Fruit fly (Drosophila melanogaster) whole organism, embryonic: ENCODE measurements around the gene CG1136.

ENCODE experiments used
- ATbp ChIP-seq: fragments of 200-800 bp; sonication (Bioruptor generic); optimal IDR thresholded peaks from 2 replicates; lab custom pipeline; 2017; ENCODE audit warnings: missing biosample characterization, mild to moderate bottlenecking, missing genetic modification characterization, missing genetic modification reagents
- Adf1 ChIP-seq: fragments of 200-800 bp; sonication (Bioruptor generic); IDR thresholded peaks from 2 replicates; pipeline ENCODE4 v1.3.6; 2022; ENCODE audit warnings: missing biosample characterization, missing genetic modification characterization
- CG10654 ChIP-seq: fragments of 200-800 bp; sonication (Bioruptor generic); optimal IDR thresholded peaks from 2 replicates; lab custom pipeline; 2016; ENCODE audit warnings: missing biosample characterization, missing genetic modification characterization
- CG11398 ChIP-seq: fragments of 200-800 bp; sonication (Bioruptor generic); optimal IDR thresholded peaks from 2 replicates; lab custom pipeline; 2016; ENCODE audit warnings: missing biosample characterization, missing genetic modification characterization
- CG11456 ChIP-seq: fragments of 200-800 bp; sonication (Bioruptor generic); IDR thresholded peaks from 3 replicates; pipeline ENCODE4 v1.3.6; 2022; ENCODE audit warnings: missing biosample characterization, missing genetic modification characterization
- CG12769 ChIP-seq: fragments of 200-800 bp; sonication (Bioruptor generic); optimal IDR thresholded peaks from 2 replicates; lab custom pipeline; 2019; ENCODE audit warnings: missing biosample characterization, mild to moderate bottlenecking, missing genetic modification characterization, moderate library complexity
- CG13287 ChIP-seq: fragments of 200-800 bp; sonication (Bioruptor generic); IDR thresholded peaks from 2 replicates; pipeline ENCODE4 v1.3.6; 2022; ENCODE audit warnings: missing biosample characterization, missing genetic modification characterization; ENCODE audit not compliant: partially characterized antibody
- CG13775 ChIP-seq: fragments of 200-800 bp; sonication (Bioruptor generic); optimal IDR thresholded peaks from 3 replicates; lab custom pipeline; 2017; ENCODE audit warnings: missing biosample characterization, mild to moderate bottlenecking, missing genetic modification characterization
- CG13894 ChIP-seq: fragments of 200-800 bp; sonication (Bioruptor generic); optimal IDR thresholded peaks from 3 replicates; lab custom pipeline; 2018; ENCODE audit warnings: missing biosample characterization, mild to moderate bottlenecking, missing genetic modification characterization, moderate library complexity
- CG14860 ChIP-seq: fragments of 200-800 bp; sonication (Bioruptor generic); IDR thresholded peaks from 3 replicates; pipeline ENCODE4 v1.3.6; 2022; ENCODE audit warnings: missing biosample characterization, missing genetic modification characterization; ENCODE audit not compliant: partially characterized antibody
- CG1602 ChIP-seq: fragments of 200-800 bp; sonication (Bioruptor generic); optimal IDR thresholded peaks from 3 replicates; lab custom pipeline; 2016; ENCODE audit warnings: missing biosample characterization, missing genetic modification characterization
- CG16813 ChIP-seq: fragments of 200-800 bp; sonication (Bioruptor generic); IDR thresholded peaks from 3 replicates; pipeline ENCODE4 v1.3.6; 2022; ENCODE audit warnings: missing biosample characterization, missing genetic modification characterization; ENCODE audit not compliant: partially characterized antibody
- CG17359 ChIP-seq: fragments of 200-800 bp; sonication (Bioruptor generic); optimal IDR thresholded peaks from 3 replicates; lab custom pipeline; 2018; ENCODE audit warnings: missing biosample characterization, mild to moderate bottlenecking, missing genetic modification characterization, moderate library complexity
- CG17568 ChIP-seq: fragments of 200-800 bp; sonication (Bioruptor generic); optimal IDR thresholded peaks from 2 replicates; lab custom pipeline; 2018; ENCODE audit warnings: missing biosample characterization, mild to moderate bottlenecking, missing genetic modification characterization, moderate library complexity
- CG33213 ChIP-seq: fragments of 200-800 bp; sonication (Bioruptor generic); optimal IDR thresholded peaks from 3 replicates; lab custom pipeline; 2016; ENCODE audit warnings: missing biosample characterization, missing genetic modification characterization
- CG34376 ChIP-seq: fragments of 200-800 bp; sonication (Bioruptor generic); optimal IDR thresholded peaks from 2 replicates; lab custom pipeline; 2018; ENCODE audit warnings: missing biosample characterization, mild to moderate bottlenecking, missing genetic modification characterization
- CG4404 ChIP-seq: fragments of 200-800 bp; sonication (Bioruptor generic); IDR thresholded peaks from 2 replicates; pipeline ENCODE4 v1.3.6; 2022; ENCODE audit warnings: missing biosample characterization, missing genetic modification characterization
- CG4617 ChIP-seq: fragments of 200-800 bp; sonication (Bioruptor generic); optimal IDR thresholded peaks from 3 replicates; lab custom pipeline; 2016; ENCODE audit warnings: missing biosample characterization, missing genetic modification characterization, borderline replicate concordance
- CG8765 ChIP-seq: fragments of 200-800 bp; sonication (Bioruptor generic); IDR thresholded peaks from 2 replicates; pipeline ENCODE4 v1.3.6; 2022; ENCODE audit warnings: missing biosample characterization, missing genetic modification characterization
- D ChIP-seq, 2 experiments: fragments of 200-800 bp in 1 of 2; fragments of >200 bp in 1 of 2; sonication (Bioruptor generic) in 1 of 2; optimal IDR thresholded peaks; 2 replicates in 1 of 2; 3 replicates in 1 of 2; lab custom pipeline; 2017; ENCODE audit warnings: mild to moderate bottlenecking in 1 of 2, missing biosample characterization in 1 of 2, missing genetic modification characterization in 1 of 2, missing genetic modification reagents in 1 of 2
- Deaf1 ChIP-seq: fragments of 200-800 bp; optimal IDR thresholded peaks from 3 replicates; lab custom pipeline; 2019; ENCODE audit warnings: missing biosample characterization, mild to moderate bottlenecking, missing genetic modification characterization, moderate library complexity
- Doc2 ChIP-seq: fragments of 200-800 bp; sonication (Bioruptor generic); IDR thresholded peaks from 2 replicates; pipeline ENCODE4 v1.3.6; 2022; ENCODE audit warnings: missing biosample characterization, missing genetic modification characterization
- Drgx ChIP-seq: fragments of 200-800 bp; sonication (Bioruptor generic); IDR thresholded peaks from 2 replicates; pipeline ENCODE4 v1.3.6; 2022; ENCODE audit warnings: missing biosample characterization, missing genetic modification characterization
- Hr78 ChIP-seq, 2 experiments: fragments of 200-800 bp in 1 of 2; fragments of >200 bp in 1 of 2; sonication (Bioruptor generic) in 1 of 2; optimal IDR thresholded peaks; 2 replicates each; lab custom pipeline; 2017 to 2019; ENCODE audit warnings: missing biosample characterization in 2 of 2, missing genetic modification characterization in 2 of 2, mild to moderate bottlenecking in 1 of 2, moderate library complexity in 1 of 2
- Hsf ChIP-seq: fragments of 200-800 bp; sonication (Bioruptor generic); optimal IDR thresholded peaks from 3 replicates; lab custom pipeline; 2016; ENCODE audit warnings: missing biosample characterization, missing genetic modification characterization
- MESR4 ChIP-seq: fragments of 200-800 bp; sonication (Bioruptor generic); optimal IDR thresholded peaks from 2 replicates; lab custom pipeline; 2018; ENCODE audit warnings: missing biosample characterization, mild to moderate bottlenecking, missing genetic modification characterization, moderate library complexity
- Neu2 ChIP-seq: fragments of 200-800 bp; sonication (Bioruptor generic); optimal IDR thresholded peaks from 3 replicates; lab custom pipeline; 2016; ENCODE audit warnings: missing biosample characterization, missing genetic modification characterization, borderline replicate concordance
- NfI ChIP-seq: fragments of 200-800 bp; sonication (Bioruptor generic); optimal IDR thresholded peaks from 3 replicates; lab custom pipeline; 2018; ENCODE audit warnings: missing biosample characterization, mild to moderate bottlenecking, missing genetic modification characterization, moderate library complexity
- Rx ChIP-seq: fragments of 200-800 bp; sonication (Bioruptor generic); IDR thresholded peaks from 2 replicates; pipeline ENCODE4 v1.3.6; 2022; ENCODE audit warnings: missing biosample characterization, missing genetic modification characterization
- Six4 ChIP-seq: fragments of 200-800 bp; sonication (Bioruptor generic); optimal IDR thresholded peaks from 2 replicates; lab custom pipeline; 2016; ENCODE audit warnings: missing biosample characterization, missing genetic modification characterization
- Sox100B ChIP-seq: fragments of 200-800 bp; sonication (Bioruptor generic); optimal IDR thresholded peaks from 3 replicates; lab custom pipeline; 2018; ENCODE audit warnings: missing biosample characterization, mild to moderate bottlenecking, missing genetic modification characterization
- Taf1 ChIP-seq: fragments of 200-800 bp; sonication (Bioruptor generic); IDR thresholded peaks from 2 replicates; pipeline ENCODE4 v1.3.6; 2022; ENCODE audit warnings: missing biosample characterization, missing genetic modification characterization
- Vsx1 ChIP-seq: fragments of 200-800 bp; sonication (Bioruptor generic); optimal IDR thresholded peaks from 2 replicates; lab custom pipeline; 2017; ENCODE audit warnings: missing biosample characterization, mild to moderate bottlenecking, missing genetic modification characterization, missing genetic modification reagents
- ase ChIP-seq: fragments of 200-800 bp; sonication (Bioruptor generic); IDR thresholded peaks from 3 replicates; pipeline ENCODE4 v1.3.6; 2022; ENCODE audit warnings: missing biosample characterization, missing genetic modification characterization
- eyg ChIP-seq: fragments of 200-800 bp; sonication (Bioruptor generic); optimal IDR thresholded peaks from 3 replicates; lab custom pipeline; 2016; ENCODE audit warnings: missing biosample characterization, missing genetic modification characterization
- gcm ChIP-seq: fragments of 200-800 bp; sonication (Bioruptor generic); optimal IDR thresholded peaks from 2 replicates; lab custom pipeline; 2019; ENCODE audit warnings: missing biosample characterization, mild to moderate bottlenecking, missing genetic modification characterization, moderate library complexity
- nom ChIP-seq: fragments of 200-800 bp; sonication (Bioruptor generic); optimal IDR thresholded peaks from 2 replicates; lab custom pipeline; 2017; ENCODE audit warnings: missing biosample characterization, missing genetic modification characterization, mild to moderate bottlenecking, moderate library complexity, missing genetic modification reagents
- oc ChIP-seq: fragments of 200-800 bp; sonication (Bioruptor generic); optimal IDR thresholded peaks from 2 replicates; lab custom pipeline; 2018; ENCODE audit warnings: missing biosample characterization, mild to moderate bottlenecking, missing genetic modification characterization, moderate library complexity
- pan ChIP-seq, 4 experiments: fragments of >200 bp in 3 of 4; fragments of 200-800 bp in 1 of 4; sonication (Bioruptor generic) in 1 of 4; optimal IDR thresholded peaks in 3 of 4; IDR thresholded peaks in 1 of 4; 2 replicates each; pipeline versions ENCODE4 v1.3.6 to Lab custom; 2017 to 2022; ENCODE audit warnings: missing biosample characterization in 2 of 4, missing genetic modification characterization in 2 of 4, mixed read lengths in 1 of 4
- ranshi ChIP-seq: fragments of 200-800 bp; sonication (Bioruptor generic); IDR thresholded peaks from 2 replicates; pipeline ENCODE4 v1.3.6; 2022; ENCODE audit warnings: missing biosample characterization, missing genetic modification characterization
- so ChIP-seq: fragments of 200-800 bp; sonication (Bioruptor generic); IDR thresholded peaks from 3 replicates; pipeline ENCODE4 v1.3.6; 2022; ENCODE audit warnings: missing biosample characterization, missing genetic modification characterization
- stwl ChIP-seq: fragments of 200-800 bp; sonication (Bioruptor generic); optimal IDR thresholded peaks from 3 replicates; lab custom pipeline; 2018; ENCODE audit warnings: missing biosample characterization, mild to moderate bottlenecking, missing genetic modification characterization, moderate library complexity
- tio ChIP-seq: fragments of 200-800 bp; sonication (Bioruptor generic); optimal IDR thresholded peaks from 2 replicates; lab custom pipeline; 2017; ENCODE audit warnings: missing biosample characterization, missing genetic modification characterization, inconsistent platforms
- tna ChIP-seq: fragments of 200-800 bp; sonication (Bioruptor generic); IDR thresholded peaks from 2 replicates; pipeline ENCODE4 v1.3.6; 2022; ENCODE audit warnings: missing biosample characterization, missing genetic modification characterization; ENCODE audit not compliant: partially characterized antibody
- unc-4 ChIP-seq: fragments of 200-800 bp; sonication (Bioruptor generic); IDR thresholded peaks from 2 replicates; pipeline ENCODE4 v1.3.6; 2022; ENCODE audit warnings: missing biosample characterization, missing genetic modification characterization; ENCODE audit not compliant: partially characterized antibody
- vnd ChIP-seq: fragments of 200-800 bp; sonication (Bioruptor generic); IDR thresholded peaks from 3 replicates; pipeline ENCODE4 v1.3.6; 2022; ENCODE audit warnings: missing biosample characterization, missing genetic modification characterization; ENCODE audit not compliant: partially characterized antibody
- wdn ChIP-seq: fragments of 200-800 bp; sonication (Bioruptor generic); IDR thresholded peaks from 2 replicates; pipeline ENCODE4 v1.3.6; 2022; ENCODE audit warnings: missing biosample characterization, missing genetic modification characterization

Gene CG1136

dm6 chr3L:4102496-4103257 lies 56.3 kb downstream of the CG1136 start, which contains the start of gene CG14995 (continued):
- no peak for TF ChIP-seq so
- no peak for TF ChIP-seq ATbp (GFP tag; lab: Kevin White, UChicago)
- no peak for TF ChIP-seq gcm (GFP tag; lab: Kevin White, UChicago)
- TF ChIP-seq D (optimal IDR thresholded peaks at IDR 0.05; lab: Kevin White, UChicago) = no peak
- no peak for TF ChIP-seq D (GFP tag; optimal IDR thresholded peaks at IDR 0.05; lab: Kevin White, UChicago)
- TF ChIP-seq Six4 (GFP tag; lab: Kevin White, UChicago) = no peak
- TF ChIP-seq CG13894 (tag; lab: Kevin White, UChicago) = peak; percentile 62
- no peak for TF ChIP-seq ase
- no peak for TF ChIP-seq CG17359
- TF ChIP-seq unc-4 (GFP tag; lab: Robert Waterston, UW) = peak; percentile 72
- no peak for TF ChIP-seq Neu2 (GFP tag; lab: Kevin White, UChicago)
- TF ChIP-seq Sox100B = no peak
- no peak for TF ChIP-seq pan (optimal IDR thresholded peaks at IDR 0.05; lab: Kevin White, UChicago)
- no peak for TF ChIP-seq pan (GFP tag; optimal IDR thresholded peaks at IDR 0.05 in 1 of 2, IDR thresholded peaks at IDR 0.05 in 1 of 2)
- no peak for TF ChIP-seq Hr78 (GFP tag; optimal IDR thresholded peaks at IDR 0.05; lab: Kevin White, UChicago)
- TF ChIP-seq MESR4 (GFP tag; lab: Kevin White, UChicago) = peak; percentile 49
- no peak for TF ChIP-seq CG10654 (GFP tag; lab: Kevin White, UChicago)
- peak; percentile 69 for TF ChIP-seq CG13287
- TF ChIP-seq Rx (GFP tag; lab: Robert Waterston, UW) = no peak
- no peak for TF ChIP-seq eyg
- TF ChIP-seq CG11398 = no peak
- TF ChIP-seq Adf1 (GFP tag; lab: Robert Waterston, UW) = peak; percentile 45; the same call in 1 of the 2 replicates
- TF ChIP-seq CG13775 (GFP tag; lab: Kevin White, UChicago) = no peak
- peak; percentile 64 for TF ChIP-seq Deaf1
- TF ChIP-seq CG17568 = peak; percentile 37
- TF ChIP-seq CG8765 (GFP tag; lab: Robert Waterston, UW) = no peak
- TF ChIP-seq CG14860 (GFP tag; lab: Robert Waterston, UW) = no peak
- peak; percentile 41 for TF ChIP-seq CG4617
- TF ChIP-seq CG4404 (GFP tag; lab: Robert Waterston, UW) = no peak
- TF ChIP-seq Doc2 (GFP tag; lab: Robert Waterston, UW) = no peak
- peak; percentile 54 for TF ChIP-seq Drgx (GFP tag; lab: Robert Waterston, UW)
- peak; percentile 67 for TF ChIP-seq oc (tag; lab: Kevin White, UChicago)
- TF ChIP-seq CG1602 (GFP tag; lab: Kevin White, UChicago) = no peak
- TF ChIP-seq vnd = peak; percentile 63; the same call in 2 of the 3 replicates
- peak; percentile 75 for TF ChIP-seq CG16813 (GFP tag; lab: Robert Waterston, UW)
- peak; percentile 44 for TF ChIP-seq CG12769 (tag; lab: Kevin White, UChicago)
- TF ChIP-seq tna = peak; percentile 42; the same call in 1 of the 2 replicates
- TF ChIP-seq Taf1 (GFP tag; lab: Robert Waterston, UW) = no peak
- TF ChIP-seq Hsf (GFP tag; lab: Kevin White, UChicago) = no peak
- no peak for TF ChIP-seq wdn
- peak; percentile 77 for TF ChIP-seq nom (GFP tag; lab: Kevin White, UChicago)
- no peak for TF ChIP-seq NfI (GFP tag; lab: Kevin White, UChicago)
- TF ChIP-seq Vsx1 (GFP tag; lab: Kevin White, UChicago) = no peak
- TF ChIP-seq tio = no peak
- peak; percentile 71 for TF ChIP-seq CG34376
- no peak for TF ChIP-seq ranshi (GFP tag; lab: Robert Waterston, UW)
- TF ChIP-seq stwl (tag; lab: Kevin White, UChicago) = peak; percentile 56
- TF ChIP-seq CG33213 = no peak
- TF ChIP-seq CG11456 (GFP tag; lab: Robert Waterston, UW) = no peak
